Fruit fly (Drosophila melanogaster) whole organism, embryonic: ENCODE results near the gene Mabi.

ENCODE experiments used
- BtbVII ChIP-seq: fragments of 200-800 bp; sonication (Bioruptor generic); optimal IDR thresholded peaks from 3 replicates; lab custom pipeline; 2017; ENCODE audit warnings: missing biosample characterization, mild to moderate bottlenecking, missing genetic modification characterization
- CG12104 ChIP-seq: fragments of 200-800 bp; sonication (Bioruptor generic); optimal IDR thresholded peaks from 3 replicates; lab custom pipeline; 2016; ENCODE audit warnings: missing biosample characterization, missing genetic modification characterization
- CG15073 ChIP-seq: fragments of 200-800 bp; sonication (Bioruptor generic); optimal IDR thresholded peaks from 2 replicates; lab custom pipeline; 2016; ENCODE audit warnings: missing biosample characterization, missing genetic modification characterization
- CG15696 ChIP-seq: fragments of 200-800 bp; sonication (Bioruptor generic); optimal IDR thresholded peaks from 2 replicates; lab custom pipeline; 2019; ENCODE audit warnings: missing biosample characterization, mild to moderate bottlenecking, missing genetic modification characterization, moderate library complexity
- CG16813 ChIP-seq: fragments of 200-800 bp; sonication (Bioruptor generic); IDR thresholded peaks from 3 replicates; pipeline ENCODE4 v1.3.6; 2022; ENCODE audit warnings: missing biosample characterization, missing genetic modification characterization; ENCODE audit not compliant: partially characterized antibody
- CG17385 ChIP-seq: fragments of 200-800 bp; sonication (Bioruptor generic); optimal IDR thresholded peaks from 3 replicates; lab custom pipeline; 2018; ENCODE audit warnings: missing biosample characterization, mild to moderate bottlenecking, missing genetic modification characterization
- CG17802 ChIP-seq: fragments of 200-800 bp; sonication (Bioruptor generic); optimal IDR thresholded peaks from 2 replicates; lab custom pipeline; 2018; ENCODE audit warnings: missing biosample characterization, mild to moderate bottlenecking, missing genetic modification characterization, moderate library complexity
- CG18011 ChIP-seq: fragments of 200-800 bp; sonication (Bioruptor generic); optimal IDR thresholded peaks from 2 replicates; lab custom pipeline; 2017; ENCODE audit warnings: missing biosample characterization, missing genetic modification characterization, mild to moderate bottlenecking, moderate library complexity, missing genotype
- CG1832 ChIP-seq: fragments of 200-800 bp; sonication (Bioruptor generic); optimal IDR thresholded peaks from 2 replicates; lab custom pipeline; 2017; ENCODE audit warnings: missing biosample characterization, mild to moderate bottlenecking, missing genetic modification characterization, inconsistent platforms
- CG43689 ChIP-seq: fragments of 200-800 bp; sonication (Bioruptor generic); IDR thresholded peaks from 2 replicates; pipeline ENCODE4 v1.3.6; 2022; ENCODE audit warnings: missing biosample characterization, missing genetic modification characterization
- CG5953 ChIP-seq: fragments of 200-800 bp; sonication (Bioruptor generic); IDR thresholded peaks from 2 replicates; pipeline ENCODE4 v1.3.6; 2022; ENCODE audit warnings: missing biosample characterization, missing genetic modification characterization
- CG6791 ChIP-seq: fragments of 200-800 bp; sonication (Bioruptor generic); IDR thresholded peaks from 3 replicates; pipeline ENCODE4 v1.3.6; 2022; ENCODE audit warnings: missing biosample characterization, missing genetic modification characterization; ENCODE audit not compliant: partially characterized antibody
- CG8924 ChIP-seq: fragments of 200-800 bp; optimal IDR thresholded peaks from 3 replicates; lab custom pipeline; 2019; ENCODE audit warnings: missing biosample characterization, mild to moderate bottlenecking, missing genetic modification characterization, moderate library complexity
- Camta ChIP-seq: fragments of 200-800 bp; sonication (Bioruptor generic); optimal IDR thresholded peaks from 2 replicates; lab custom pipeline; 2016; ENCODE audit warnings: missing biosample characterization, missing genetic modification characterization
- D ChIP-seq, 2 experiments: fragments of 200-800 bp in 1 of 2; fragments of >200 bp in 1 of 2; sonication (Bioruptor generic) in 1 of 2; optimal IDR thresholded peaks; 2 replicates in 1 of 2; 3 replicates in 1 of 2; lab custom pipeline; 2017; ENCODE audit warnings: mild to moderate bottlenecking in 1 of 2, missing biosample characterization in 1 of 2, missing genetic modification characterization in 1 of 2, missing genetic modification reagents in 1 of 2
- Dip2 ChIP-seq: fragments of 200-800 bp; sonication (Bioruptor generic); IDR thresholded peaks from 2 replicates; pipeline ENCODE4 v1.3.6; 2022; ENCODE audit warnings: missing biosample characterization, missing genetic modification characterization
- Dref ChIP-seq: fragments of 200-800 bp; sonication (Bioruptor generic); IDR thresholded peaks from 2 replicates; pipeline ENCODE4 v1.3.6; 2022; ENCODE audit warnings: missing biosample characterization, missing genetic modification characterization
- Eip74EF ChIP-seq, 2 experiments: fragments of 200-800 bp in 1 of 2; fragments of >200 bp in 1 of 2; sonication (Bioruptor generic) in 1 of 2; optimal IDR thresholded peaks; 2 replicates each; lab custom pipeline; 2017 to 2019; ENCODE audit warnings: missing biosample characterization in 2 of 2, missing genetic modification characterization in 2 of 2, mild to moderate bottlenecking in 1 of 2, moderate library complexity in 1 of 2
- Ets97D ChIP-seq: fragments of 200-800 bp; sonication (Bioruptor generic); optimal IDR thresholded peaks from 3 replicates; lab custom pipeline; 2016; ENCODE audit warnings: missing biosample characterization, missing genetic modification characterization
- H2.0 ChIP-seq: fragments of 200-800 bp; sonication (Bioruptor generic); IDR thresholded peaks from 2 replicates; pipeline ENCODE4 v1.3.6; 2022; ENCODE audit warnings: missing biosample characterization, missing genetic modification characterization
- Kr ChIP-seq: fragments of 200-800 bp; sonication (Bioruptor generic); optimal IDR thresholded peaks from 2 replicates; lab custom pipeline; 2017; ENCODE audit warnings: missing biosample characterization, mild to moderate bottlenecking, missing genetic modification characterization
- Lhr ChIP-seq: fragments of 200-800 bp; sonication (Bioruptor generic); optimal IDR thresholded peaks from 3 replicates; lab custom pipeline; 2017; ENCODE audit warnings: mild to moderate bottlenecking, missing biosample characterization, missing genetic modification reagents, missing genetic modification characterization
- Poxn ChIP-seq: fragments of 200-800 bp; sonication (Bioruptor generic); IDR thresholded peaks from 2 replicates; pipeline ENCODE4 v1.3.6; 2022; ENCODE audit warnings: missing biosample characterization, missing genetic modification characterization
- Sox100B ChIP-seq: fragments of 200-800 bp; sonication (Bioruptor generic); optimal IDR thresholded peaks from 3 replicates; lab custom pipeline; 2018; ENCODE audit warnings: missing biosample characterization, mild to moderate bottlenecking, missing genetic modification characterization
- Vsx1 ChIP-seq: fragments of 200-800 bp; sonication (Bioruptor generic); optimal IDR thresholded peaks from 2 replicates; lab custom pipeline; 2017; ENCODE audit warnings: missing biosample characterization, mild to moderate bottlenecking, missing genetic modification characterization, missing genetic modification reagents
- bsh ChIP-seq, 2 experiments: fragments of 200-800 bp; sonication (Bioruptor generic); optimal IDR thresholded peaks; 2 replicates each; lab custom pipeline; 2017 to 2018; ENCODE audit warnings: mild to moderate bottlenecking in 2 of 2, missing biosample characterization in 2 of 2, missing genetic modification characterization in 2 of 2, moderate library complexity in 1 of 2
- ci ChIP-seq: fragments of 200-800 bp; sonication (Bioruptor generic); IDR thresholded peaks from 3 replicates; pipeline ENCODE4 v1.3.6; 2022; ENCODE audit warnings: missing biosample characterization, missing genetic modification characterization
- crol ChIP-seq: fragments of 200-800 bp; sonication (Bioruptor generic); IDR thresholded peaks from 2 replicates; pipeline ENCODE4 v1.3.6; 2022; ENCODE audit warnings: missing biosample characterization, missing genetic modification characterization
- crp ChIP-seq, 2 experiments: fragments of 200-800 bp; sonication (Bioruptor generic); optimal IDR thresholded peaks; 2 replicates in 1 of 2; 3 replicates in 1 of 2; lab custom pipeline; 2017; ENCODE audit warnings: missing biosample characterization in 2 of 2, missing genetic modification characterization in 2 of 2, mild to moderate bottlenecking in 1 of 2, moderate library complexity in 1 of 2
- da ChIP-seq: fragments of 200-800 bp; sonication (Bioruptor generic); optimal IDR thresholded peaks from 2 replicates; lab custom pipeline; 2016; ENCODE audit warnings: missing biosample characterization, missing genetic modification characterization
- dimm ChIP-seq: fragments of 200-800 bp; sonication (Bioruptor generic); IDR thresholded peaks from 2 replicates; pipeline ENCODE4 v1.3.6; 2022; ENCODE audit warnings: missing biosample characterization, missing genetic modification characterization
- disco-r ChIP-seq: fragments of 200-800 bp; sonication (Bioruptor generic); optimal IDR thresholded peaks from 2 replicates; lab custom pipeline; 2016; ENCODE audit warnings: missing biosample characterization, missing genetic modification characterization
- dmrt99B ChIP-seq: fragments of 200-800 bp; sonication (Bioruptor generic); optimal IDR thresholded peaks from 2 replicates; lab custom pipeline; 2018; ENCODE audit warnings: missing biosample characterization, mild to moderate bottlenecking, missing genetic modification characterization, moderate library complexity
- ewg ChIP-seq: fragments of 200-800 bp; sonication (Bioruptor generic); optimal IDR thresholded peaks from 3 replicates; lab custom pipeline; 2017; ENCODE audit warnings: mild to moderate bottlenecking, missing biosample characterization, missing genetic modification reagents, missing genetic modification characterization
- fru ChIP-seq: fragments of >200 bp; optimal IDR thresholded peaks from 2 replicates; lab custom pipeline; 2017
- gem ChIP-seq: fragments of 200-800 bp; sonication (Bioruptor generic); optimal IDR thresholded peaks from 2 replicates; lab custom pipeline; 2019; ENCODE audit warnings: missing biosample characterization, mild to moderate bottlenecking, missing genetic modification characterization, moderate library complexity
- grau ChIP-seq: fragments of 200-800 bp; optimal IDR thresholded peaks from 3 replicates; lab custom pipeline; 2019; ENCODE audit warnings: missing biosample characterization, mild to moderate bottlenecking, missing genetic modification characterization, moderate library complexity
- lab ChIP-seq: fragments of 200-800 bp; sonication (Bioruptor generic); optimal IDR thresholded peaks from 3 replicates; lab custom pipeline; 2017; ENCODE audit warnings: missing biosample characterization, missing genetic modification characterization, mild to moderate bottlenecking, moderate library complexity, missing genetic modification reagents
- nom ChIP-seq: fragments of 200-800 bp; sonication (Bioruptor generic); optimal IDR thresholded peaks from 2 replicates; lab custom pipeline; 2017; ENCODE audit warnings: missing biosample characterization, missing genetic modification characterization, mild to moderate bottlenecking, moderate library complexity, missing genetic modification reagents
- pfk ChIP-seq: fragments of 200-800 bp; sonication (Bioruptor generic); optimal IDR thresholded peaks from 2 replicates; lab custom pipeline; 2018; ENCODE audit warnings: missing biosample characterization, mild to moderate bottlenecking, missing genetic modification characterization, moderate library complexity
- pnt ChIP-seq: fragments of 200-800 bp; sonication (Bioruptor generic); optimal IDR thresholded peaks from 3 replicates; lab custom pipeline; 2016; ENCODE audit warnings: missing biosample characterization, missing genetic modification characterization
- psq ChIP-seq: fragments of 200-800 bp; sonication (Bioruptor generic); optimal IDR thresholded peaks from 2 replicates; lab custom pipeline; 2017; ENCODE audit warnings: missing biosample characterization, missing genetic modification characterization
- sens ChIP-seq: fragments of 200-800 bp; sonication (Bioruptor generic); peaks from one replicate; lab custom pipeline; 2016; ENCODE audit warnings: missing biosample characterization, missing genetic modification characterization
- shn ChIP-seq: fragments of 200-800 bp; sonication (Bioruptor generic); optimal IDR thresholded peaks from 3 replicates; lab custom pipeline; 2016; ENCODE audit warnings: missing biosample characterization, missing genetic modification characterization
- slbo ChIP-seq: fragments of 200-800 bp; sonication (Bioruptor generic); IDR thresholded peaks from 2 replicates; pipeline ENCODE4 v1.3.6; 2022; ENCODE audit warnings: missing biosample characterization, missing genetic modification characterization
- tgo ChIP-seq: fragments of 200-800 bp; sonication (Bioruptor generic); IDR thresholded peaks from 3 replicates; pipeline ENCODE4 v1.3.6; 2022; ENCODE audit warnings: missing biosample characterization, missing genetic modification characterization
- unpg ChIP-seq: fragments of 200-800 bp; sonication (Bioruptor generic); optimal IDR thresholded peaks from 3 replicates; lab custom pipeline; 2018; ENCODE audit warnings: missing biosample characterization, mild to moderate bottlenecking, missing genetic modification characterization, moderate library complexity
- wor ChIP-seq: fragments of 200-800 bp; sonication (Bioruptor generic); IDR thresholded peaks from 2 replicates; pipeline ENCODE4 v1.3.6; 2022; ENCODE audit warnings: missing biosample characterization, missing genetic modification characterization
- yki ChIP-seq: fragments of >200 bp; optimal IDR thresholded peaks from 3 replicates; lab custom pipeline; 2018
- zfh1 ChIP-seq: fragments of 200-800 bp; sonication (Bioruptor generic); IDR thresholded peaks from 3 replicates; pipeline ENCODE4 v1.3.6; 2022; ENCODE audit warnings: missing biosample characterization, missing genetic modification characterization

Mabi gene

dm6 chr2L:13222225-13222648 lies 12.2 kb downstream of the Mabi start, which contains the start of the genes Ski6 and CG16812 (continued):
- TF ChIP-seq CG15696 (tag; lab: Kevin White, UChicago) (peak; percentile 73), Vsx1 (no peak), fru (lab: Kevin White, UChicago) (no peak), BtbVII (GFP tag; lab: Kevin White, UChicago) (no peak), CG1832 (GFP tag; lab: Kevin White, UChicago) (no peak), Camta (peak; percentile 48), da (GFP tag; lab: Kevin White, UChicago) (no peak), CG43689 (GFP tag; lab: Robert Waterston, UW) (no peak), CG15073 (no peak), Sox100B (GFP tag; lab: Kevin White, UChicago) (no peak), shn (GFP tag; lab: Kevin White, UChicago) (no peak), dimm (GFP tag; lab: Robert Waterston, UW) (no peak), CG17802 (no peak), ewg (GFP tag; lab: Kevin White, UChicago) (peak; percentile 13), crol (GFP tag; lab: Robert Waterston, UW) (no peak), pfk (GFP tag; lab: Kevin White, UChicago) (no peak), disco-r (GFP tag; lab: Kevin White, UChicago) (no peak), tgo (GFP tag; lab: Robert Waterston, UW) (peak; percentile 58; the same call in 2 of the 3 replicates), yki (lab: Kevin White, UChicago) (no peak), Dref (GFP tag; lab: Robert Waterston, UW) (peak; percentile 76), ci (0 out of 3 replicates have a peak, but pooled peaks have one; percentile 20), Eip74EF (GFP tag; optimal IDR thresholded peaks at IDR 0.05; lab: Kevin White, UChicago) (no peak), Ets97D (GFP tag; lab: Kevin White, UChicago) (peak; percentile 45), CG5953 (GFP tag; lab: Robert Waterston, UW) (no peak), gem (tag; lab: Kevin White, UChicago) (peak; percentile 89), CG18011 (no peak), Kr (GFP tag; lab: Kevin White, UChicago) (no peak), CG8924 (tag; lab: Kevin White, UChicago) (peak; percentile 86), pnt (GFP tag; lab: Kevin White, UChicago) (peak; percentile 15), Dip2 (no peak), wor (GFP tag; lab: Robert Waterston, UW) (no peak), CG17385 (GFP tag; lab: Kevin White, UChicago) (peak; percentile 58), bsh (GFP tag; optimal IDR thresholded peaks at IDR 0.05; lab: Kevin White, UChicago) (peak in 1 of 2 experiments; percentile 79), H2.0 (peak; percentile 68), CG16813 (GFP tag; lab: Robert Waterston, UW) (peak; percentile 63; the same call in 2 of the 3 replicates), CG6791 (GFP tag; lab: Robert Waterston, UW) (peak; percentile 35; the same call in 1 of the 3 replicates), grau (peak; percentile 78), nom (GFP tag; lab: Kevin White, UChicago) (no peak), lab (GFP tag; lab: Kevin White, UChicago) (no peak), psq (peak; percentile 21), dmrt99B (tag; lab: Kevin White, UChicago) (no peak), zfh1 (GFP tag; lab: Robert Waterston, UW) (peak; percentile 71; the same call in 2 of the 3 replicates), slbo (peak; percentile 77), unpg (no peak), sens (peak; percentile 94), Lhr (GFP tag; lab: Kevin White, UChicago) (no peak), Poxn (no peak), D (optimal IDR thresholded peaks at IDR 0.05; lab: Kevin White, UChicago) (no peak), D (GFP tag; optimal IDR thresholded peaks at IDR 0.05; lab: Kevin White, UChicago) (no peak), crp (GFP tag; optimal IDR thresholded peaks at IDR 0.05; lab: Kevin White, UChicago) (peak in 1 of 2 experiments; percentile 62), CG12104 (GFP tag; lab: Kevin White, UChicago) (peak; percentile 34)
